Worm (Caenorhabditis elegans) whole organism, young adult: ENCODE data around the gene ZK994.6.

Experiments
- B0019.2 ChIP-seq: fragments of 200-800 bp; sonication (Bioruptor generic); conservative IDR thresholded peaks from 2 replicates; pipeline ENCODE4 v1.3.6; 2022; ENCODE audit warnings: missing genetic modification reagents, missing genetic modification characterization, missing compliant biosample characterization
- C06A6.2 ChIP-seq: fragments of 200-800 bp; sonication (Bioruptor generic); conservative IDR thresholded peaks from 2 replicates; pipeline ENCODE4 v1.3.6; 2022; ENCODE audit warnings: missing genetic modification characterization, missing compliant biosample characterization
- F10E7.11 ChIP-seq: sonication (generic microtip); optimal IDR thresholded peaks from 2 replicates; lab custom pipeline; 2017; ENCODE audit warnings: mild to moderate bottlenecking, missing genetic modification characterization, moderate library complexity, missing compliant biosample characterization
- K12H6.12 ChIP-seq: fragments of 200-800 bp; sonication (Bioruptor generic); optimal IDR thresholded peaks from 2 replicates; lab custom pipeline; 2018; ENCODE audit warnings: mild to moderate bottlenecking, missing genetic modification characterization, missing compliant biosample characterization
- Y67H2A.10 ChIP-seq: fragments of 200-800 bp; sonication (Bioruptor generic); conservative IDR thresholded peaks from 2 replicates; pipeline ENCODE4 v1.3.6; 2022; ENCODE audit warnings: missing genetic modification reagents, missing genetic modification characterization, missing compliant biosample characterization
- Y95B8A.8 ChIP-seq: fragments of 200-800 bp; sonication (Bioruptor generic); IDR thresholded peaks from 2 replicates; pipeline ENCODE4 v1.3.6; 2022; ENCODE audit warnings: missing genetic modification reagents, missing genetic modification characterization, missing compliant biosample characterization
- bed-1 ChIP-seq: fragments of 200-800 bp; sonication (Bioruptor generic); IDR thresholded peaks from 2 replicates; pipeline ENCODE4 v1.3.6; 2022; ENCODE audit warnings: missing genetic modification reagents, missing genetic modification characterization, missing compliant biosample characterization
- bed-2 ChIP-seq: fragments of 200-800 bp; sonication (Bioruptor generic); IDR thresholded peaks from 2 replicates; pipeline ENCODE4 v1.3.6; 2022; ENCODE audit warnings: missing genetic modification reagents, missing genetic modification characterization, missing compliant biosample characterization
- dpl-1 ChIP-seq: fragments of 150-350 bp; optimal IDR thresholded peaks from 2 replicates; lab custom pipeline; 2014; ENCODE audit warnings: missing biosample characterization, missing genetic modification reagents, missing genetic modification characterization
- let-526 ChIP-seq: fragments of 200-800 bp; sonication (Bioruptor generic); IDR thresholded peaks from 2 replicates; pipeline ENCODE4 v1.3.6; 2022; ENCODE audit warnings: missing genetic modification reagents, missing genetic modification characterization, missing compliant biosample characterization
- mxl-1 ChIP-seq: sonication (generic microtip); optimal IDR thresholded peaks from 2 replicates; lab custom pipeline; 2016; ENCODE audit warnings: missing genetic modification characterization, missing compliant biosample characterization
- unc-62 ChIP-seq: fragments of 150-350 bp; optimal IDR thresholded peaks from 2 replicates; lab custom pipeline; 2014; ENCODE audit warnings: missing biosample characterization, missing genetic modification reagents, missing genetic modification characterization
- ztf-18 ChIP-seq: sonication (generic microtip); optimal IDR thresholded peaks from 2 replicates; lab custom pipeline; 2016; ENCODE audit warnings: missing genotype, mild to moderate bottlenecking, missing genetic modification characterization, missing compliant biosample characterization

DNA sequence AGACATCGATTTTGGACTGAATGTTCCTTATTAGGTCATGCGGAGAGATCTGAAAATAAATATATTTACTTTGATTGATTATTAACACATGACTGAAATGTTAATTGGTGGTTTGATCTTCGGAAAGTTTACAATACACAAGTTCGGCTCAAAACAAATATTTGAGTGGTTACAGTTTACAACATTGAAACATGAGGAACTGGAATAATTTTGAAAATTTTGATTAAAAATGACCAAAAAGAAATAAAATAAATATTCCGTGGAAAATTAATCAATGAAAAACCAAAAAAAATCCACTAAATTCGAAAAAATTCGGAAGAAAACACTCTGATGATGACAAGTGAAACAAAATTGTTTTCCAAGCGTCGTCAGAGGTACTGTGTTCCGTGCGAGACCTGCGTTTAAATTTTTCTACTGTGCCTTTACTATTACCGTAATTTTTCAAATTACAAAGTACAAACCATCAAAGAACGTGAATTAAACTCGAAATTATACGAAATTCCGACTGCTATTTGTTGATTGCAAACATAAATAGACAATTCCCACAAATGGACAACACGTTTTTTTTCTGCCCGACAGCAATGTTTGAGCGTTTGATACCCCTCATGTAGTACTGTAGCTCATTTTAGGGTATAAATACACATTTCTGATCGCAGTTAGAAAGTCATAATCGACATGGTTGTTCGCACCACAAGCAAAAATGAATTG, 13.8 kb upstream of the ZK994.6 start, which contains the start of the genes F45F2.11 and otpl-7:
- no peak for TF ChIP-seq Y67H2A.10
- TF ChIP-seq ztf-18 = no peak
- TF ChIP-seq F10E7.11 (tag; lab: Kevin White, UChicago) = no peak
- no peak for TF ChIP-seq bed-1
- TF ChIP-seq C06A6.2 = no peak
- no peak for TF ChIP-seq bed-2
- no peak for TF ChIP-seq let-526 (GFP tag; lab: Robert Waterston, UW)
- TF ChIP-seq Y95B8A.8 (GFP tag; lab: Robert Waterston, UW) = no peak
- TF ChIP-seq mxl-1 (tag; lab: Kevin White, UChicago) = no peak
- no peak for TF ChIP-seq dpl-1 (GFP tag; lab: Kevin White, UChicago)
- TF ChIP-seq B0019.2 (GFP tag; lab: Robert Waterston, UW) = no peak
- TF ChIP-seq K12H6.12 = no peak
- no peak for TF ChIP-seq unc-62 (GFP tag; lab: Kevin White, UChicago)
